Worm (Caenorhabditis elegans): ENCODE data around the gene sor-3.

DNA sequence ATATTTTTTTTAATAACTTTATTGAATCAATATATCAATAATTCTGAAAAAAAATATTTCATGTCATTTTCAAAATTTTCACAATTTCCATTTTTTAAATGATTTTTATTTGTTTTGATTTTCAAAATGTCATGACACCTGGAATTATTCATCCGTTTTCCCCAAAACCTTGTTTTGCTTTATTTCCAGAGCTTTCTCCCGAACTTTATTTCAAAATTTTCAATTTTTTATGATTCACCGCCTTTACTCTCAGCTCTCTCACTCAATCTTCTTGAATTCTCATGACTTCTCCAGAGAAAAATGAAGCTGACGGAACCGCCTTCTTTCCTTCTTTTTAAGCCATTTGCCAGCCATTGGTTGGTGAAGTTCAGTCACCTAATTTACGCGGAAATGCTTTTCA, 51.2 kb downstream of the sor-3 start, which contains the start of gene R04A9.1:
- TF ChIP-seq lin-11 (tag; optimal IDR thresholded peaks at IDR 0.05) (no peak), ztf-16 (tag; optimal IDR thresholded peaks at IDR 0.05) (no peak), ceh-48 (tag; optimal IDR thresholded peaks at IDR 0.05) (no peak), nhr-11 (tag; optimal IDR thresholded peaks at IDR 0.05) (no peak), pqm-1 (tag; optimal IDR thresholded peaks at IDR 0.05) (no peak), pha-4 (tag; optimal IDR thresholded peaks at IDR 0.05) (no peak), ttx-3 (tag; optimal IDR thresholded peaks at IDR 0.05) (no peak), ceh-45 (GFP tag; IDR thresholded peaks at IDR 0.05) (no peak), madf-2 (tag; optimal IDR thresholded peaks at IDR 0.05) (no peak), ceh-22 (tag; optimal IDR thresholded peaks at IDR 0.05) (no peak), unc-86 (tag; optimal IDR thresholded peaks at IDR 0.05) (no peak), che-1 (tag; optimal IDR thresholded peaks at IDR 0.05) (no peak)

Data from whole organism, late embryonic.